Worm (Caenorhabditis elegans): ENCODE data around the gene fmi-1.
A peak's percentile ranks its signal among the peaks of the same experiment; 100 is the strongest.

Gene fmi-1

ce11 chrV:13018761-13019160 lies at the start of gene fmi-1:
TSS of gene fmi-1 (plus strand) at chrV:13019061.
- TF ChIP-seq aptf-2 (GFP tag; conservative IDR thresholded peaks at IDR 0.05) (no peak), nhr-179 (tag; optimal IDR thresholded peaks at IDR 0.05) (no peak), hmg-1.2 (GFP tag; IDR thresholded peaks at IDR 0.05) (no peak), tbx-9 (tag; optimal IDR thresholded peaks at IDR 0.05; ENCODE audit: borderline replicate concordance) (no peak), cebp-2 (GFP tag; IDR thresholded peaks at IDR 0.05) (no peak), madf-3 (GFP tag; IDR thresholded peaks at IDR 0.05) (no peak), lag-1 (GFP tag; IDR thresholded peaks at IDR 0.05) (no peak), lin-35 (GFP tag; optimal IDR thresholded peaks at IDR 0.05) (no peak), zim-3 (tag; optimal IDR thresholded peaks at IDR 0.05) (no peak), ztf-22 (GFP tag; optimal IDR thresholded peaks at IDR 0.05) (no peak), F57C9.4 (tag; optimal IDR thresholded peaks at IDR 0.05) (no peak), F10E7.11 (tag; optimal IDR thresholded peaks at IDR 0.05) (no peak), dox-1 (GFP tag; IDR thresholded peaks at IDR 0.05) (no peak), him-1 (tag; optimal IDR thresholded peaks at IDR 0.05) (no peak), D2030.7 (GFP tag; IDR thresholded peaks at IDR 0.05) (no peak)

- TF ChIP-seq sea-2 (GFP tag; IDR thresholded peaks at IDR 0.05) (no peak), him-1 (tag; optimal IDR thresholded peaks at IDR 0.05) (no peak), tlf-1 (GFP tag; optimal IDR thresholded peaks at IDR 0.05) (no peak), sptf-2 (GFP tag; optimal IDR thresholded peaks at IDR 0.05) (no peak), fkh-3 (tag; optimal IDR thresholded peaks at IDR 0.05) (no peak), snpc-4 (GFP tag; optimal IDR thresholded peaks at IDR 0.05) (no peak), snpc-4 (tag; optimal IDR thresholded peaks at IDR 0.05) (no peak), zfh-2 (GFP tag; conservative IDR thresholded peaks at IDR 0.05) (no peak), F49E8.2 (tag; optimal IDR thresholded peaks at IDR 0.05; ENCODE audit: insufficient read depth) (no peak), nfya-1 (tag; optimal IDR thresholded peaks at IDR 0.05; ENCODE audit: borderline replicate concordance, insufficient read depth) (no peak), C17E4.6 (GFP tag; IDR thresholded peaks at IDR 0.05) (no peak), unc-130 (GFP tag; optimal IDR thresholded peaks at IDR 0.05) (no peak), efl-1 (GFP tag; optimal IDR thresholded peaks at IDR 0.05) (peak; percentile 32), mcd-1 (GFP tag; IDR thresholded peaks at IDR 0.05) (peak; percentile 42; the same call in 1 of the 2 replicates), dpff-1 (tag; optimal IDR thresholded peaks at IDR 0.05) (no peak), hmg-1.2 (GFP tag; IDR thresholded peaks at IDR 0.05) (peak; percentile 26; the same call in 1 of the 2 replicates), lin-35 (GFP tag; optimal IDR thresholded peaks at IDR 0.05) (peak in 1 of 3 experiments; percentile 63), attf-6 (GFP tag; IDR thresholded peaks at IDR 0.05) (no peak), dpl-1 (GFP tag; optimal IDR thresholded peaks at IDR 0.05) (peak; percentile 6)
Observed at ce11 chrV:12970575-12971160, 48.2 kb upstream of the fmi-1 start, which contains the start of gene pnn-1. TSS of gene pnn-1 (plus strand) at chrV:12971110.

- no peak for TF ChIP-seq nhr-120 (GFP tag; IDR thresholded peaks at IDR 0.05)
- no peak for TF ChIP-seq F33H1.4 (GFP tag; IDR thresholded peaks at IDR 0.05)
- no peak for TF ChIP-seq ztf-3 (GFP tag; optimal IDR thresholded peaks at IDR 0.05)
- TF ChIP-seq rec-8 (tag; optimal IDR thresholded peaks at IDR 0.05), result no peak
- TF ChIP-seq ccch-3 (GFP tag; optimal IDR thresholded peaks at IDR 0.05), result no peak
- no peak for TF ChIP-seq ztf-25 (GFP tag; IDR thresholded peaks at IDR 0.05)
- no peak for TF ChIP-seq die-1 (tag; optimal IDR thresholded peaks at IDR 0.05)
- TF ChIP-seq nhr-179 (tag; optimal IDR thresholded peaks at IDR 0.05), result no peak
Observed at ce11 chrV:12974047-12974446, 44.8 kb upstream of the fmi-1 start.
